Worm (Caenorhabditis elegans) whole organism, late embryonic: Measurements from ENCODE around the gene srd-42.

Experiments
- C08G9.2 ChIP-seq: sonication (generic microtip); optimal IDR thresholded peaks from 2 replicates; lab custom pipeline; 2016; ENCODE audit warnings: mild to moderate bottlenecking, missing genetic modification characterization, moderate library complexity, missing compliant biosample characterization
- T23F11.4 ChIP-seq: fragments of 200-800 bp; sonication (Bioruptor generic); optimal IDR thresholded peaks from 2 replicates; lab custom pipeline; 2018; ENCODE audit warnings: mild to moderate bottlenecking, missing genetic modification characterization, missing compliant biosample characterization
- ama-1 ChIP-seq: fragments of 150-350 bp; optimal IDR thresholded peaks from 2 replicates; lab custom pipeline; 2014
- ceh-18 ChIP-seq: sonication (generic microtip); optimal IDR thresholded peaks from 2 replicates; lab custom pipeline; 2016; ENCODE audit warnings: missing genetic modification characterization, missing compliant biosample characterization
- ceh-2 ChIP-seq: sonication (generic microtip); optimal IDR thresholded peaks from 2 replicates; lab custom pipeline; 2016; ENCODE audit warnings: missing genotype, missing genetic modification characterization, missing compliant biosample characterization
- ceh-30 ChIP-seq: fragments of 150-350 bp; optimal IDR thresholded peaks from 2 replicates; lab custom pipeline; 2014; ENCODE audit warnings: missing biosample characterization, missing genetic modification characterization
- ceh-31 ChIP-seq: sonication (generic microtip); optimal IDR thresholded peaks from 2 replicates; lab custom pipeline; 2016; ENCODE audit warnings: missing genetic modification characterization, missing compliant biosample characterization
- ceh-34 ChIP-seq: sonication (generic microtip); optimal IDR thresholded peaks from 2 replicates; lab custom pipeline; 2016; ENCODE audit warnings: mild to moderate bottlenecking, missing genetic modification characterization, missing compliant biosample characterization
- ceh-48 ChIP-seq: sonication (generic microtip); optimal IDR thresholded peaks from 2 replicates; lab custom pipeline; 2016; ENCODE audit warnings: missing genetic modification characterization, inconsistent platforms, missing compliant biosample characterization
- che-1 ChIP-seq: sonication (generic microtip); optimal IDR thresholded peaks from 2 replicates; lab custom pipeline; 2016; ENCODE audit warnings: mild to moderate bottlenecking, missing genetic modification characterization, missing compliant biosample characterization
- dmd-4 ChIP-seq: sonication (generic microtip); optimal IDR thresholded peaks from 2 replicates; lab custom pipeline; 2016; ENCODE audit warnings: borderline replicate concordance, missing genetic modification characterization, missing compliant biosample characterization
- elt-2 ChIP-seq: sonication (generic microtip); optimal IDR thresholded peaks from 2 replicates; lab custom pipeline; 2016; ENCODE audit warnings: missing genetic modification reagents, missing genetic modification characterization, missing compliant biosample characterization
- fkh-10 ChIP-seq: fragments of 150-350 bp; optimal IDR thresholded peaks from 2 replicates; lab custom pipeline; 2014; ENCODE audit warnings: missing biosample characterization, missing genetic modification reagents, missing genetic modification characterization
- hlh-15 ChIP-seq: sonication (generic microtip); optimal IDR thresholded peaks from 2 replicates; lab custom pipeline; 2016; ENCODE audit warnings: missing genetic modification characterization, missing compliant biosample characterization
- lim-6 ChIP-seq: sonication (generic microtip); optimal IDR thresholded peaks from 2 replicates; lab custom pipeline; 2016; ENCODE audit warnings: missing genetic modification characterization, missing compliant biosample characterization
- madf-2 ChIP-seq: sonication (generic microtip); optimal IDR thresholded peaks from 2 replicates; lab custom pipeline; 2017; ENCODE audit warnings: missing genetic modification characterization, missing compliant biosample characterization
- mec-3 ChIP-seq: sonication (generic microtip); optimal IDR thresholded peaks from 2 replicates; lab custom pipeline; 2016; ENCODE audit warnings: borderline replicate concordance, missing genetic modification characterization, missing compliant biosample characterization
- nfya-1 ChIP-seq: sonication (generic microtip); optimal IDR thresholded peaks from 2 replicates; lab custom pipeline; 2017; ENCODE audit warnings: missing genetic modification characterization, mild to moderate bottlenecking, missing compliant biosample characterization, antibody characterized with exemption, moderate library complexity
- nhr-11 ChIP-seq: fragments of 150-350 bp; optimal IDR thresholded peaks from 2 replicates; lab custom pipeline; 2014; ENCODE audit warnings: missing biosample characterization, missing genetic modification characterization
- nhr-232 ChIP-seq: sonication (generic microtip); optimal IDR thresholded peaks from 2 replicates; lab custom pipeline; 2016; ENCODE audit warnings: missing genetic modification characterization, missing compliant biosample characterization
- npax-4 ChIP-seq: sonication (generic microtip); optimal IDR thresholded peaks from 2 replicates; lab custom pipeline; 2016; ENCODE audit warnings: missing genetic modification characterization, missing compliant biosample characterization
- odd-2 ChIP-seq: sonication (generic microtip); optimal IDR thresholded peaks from 2 replicates; lab custom pipeline; 2017; ENCODE audit warnings: antibody characterized with exemption, mild to moderate bottlenecking, missing genetic modification characterization, missing compliant biosample characterization
- pag-3 ChIP-seq: sonication (generic microtip); optimal IDR thresholded peaks from 2 replicates; lab custom pipeline; 2016; ENCODE audit warnings: missing compliant biosample characterization, missing genetic modification characterization, borderline replicate concordance
- pha-2 ChIP-seq: sonication (generic microtip); optimal IDR thresholded peaks from 2 replicates; lab custom pipeline; 2017; ENCODE audit warnings: mild to moderate bottlenecking, missing genetic modification characterization, missing compliant biosample characterization
- pha-4 ChIP-seq: fragments of 150-350 bp; optimal IDR thresholded peaks from 2 replicates; lab custom pipeline; 2018; ENCODE audit warnings: missing biosample characterization, missing genetic modification reagents, missing genetic modification characterization
- pros-1 ChIP-seq: fragments of 150-350 bp; optimal IDR thresholded peaks from 2 replicates; lab custom pipeline; 2014; ENCODE audit warnings: missing biosample characterization, missing genetic modification reagents, missing genetic modification characterization
- ref-2 ChIP-seq: sonication (generic microtip); optimal IDR thresholded peaks from 2 replicates; lab custom pipeline; 2016; ENCODE audit warnings: missing genetic modification characterization, missing compliant biosample characterization
- rnt-1 ChIP-seq: sonication (generic microtip); optimal IDR thresholded peaks from 2 replicates; lab custom pipeline; 2016; ENCODE audit warnings: missing genetic modification characterization, missing compliant biosample characterization
- sdc-2 ChIP-seq: sonication (generic microtip); optimal IDR thresholded peaks from 2 replicates; lab custom pipeline; 2016; ENCODE audit warnings: missing genotype, missing genetic modification characterization, missing compliant biosample characterization
- syd-9 ChIP-seq: sonication (generic microtip); optimal IDR thresholded peaks from 2 replicates; lab custom pipeline; 2016; ENCODE audit warnings: mild to moderate bottlenecking, missing genetic modification characterization, moderate library complexity, missing compliant biosample characterization
- tbx-2 ChIP-seq: sonication (generic microtip); optimal IDR thresholded peaks from 2 replicates; lab custom pipeline; 2016; ENCODE audit warnings: missing genetic modification characterization, missing compliant biosample characterization
- unc-3 ChIP-seq, 2 experiments: fragments of 200-800 bp in 1 of 2; sonication (Bioruptor generic) in 1 of 2; sonication (generic microtip) in 1 of 2; conservative IDR thresholded peaks in 1 of 2; optimal IDR thresholded peaks in 1 of 2; 2 replicates each; pipeline versions ENCODE4 v1.3.6 to Lab custom; 2016 to 2022; ENCODE audit warnings: missing compliant biosample characterization in 2 of 2, missing genetic modification characterization in 2 of 2, missing genetic modification reagents in 1 of 2
- unc-86 ChIP-seq: sonication (generic microtip); optimal IDR thresholded peaks from 2 replicates; lab custom pipeline; 2016; ENCODE audit warnings: missing genetic modification characterization, missing compliant biosample characterization
- zip-5 ChIP-seq: sonication (generic microtip); optimal IDR thresholded peaks from 2 replicates; lab custom pipeline; 2016; ENCODE audit warnings: missing genetic modification characterization, missing compliant biosample characterization

srd-42 gene

DNA sequence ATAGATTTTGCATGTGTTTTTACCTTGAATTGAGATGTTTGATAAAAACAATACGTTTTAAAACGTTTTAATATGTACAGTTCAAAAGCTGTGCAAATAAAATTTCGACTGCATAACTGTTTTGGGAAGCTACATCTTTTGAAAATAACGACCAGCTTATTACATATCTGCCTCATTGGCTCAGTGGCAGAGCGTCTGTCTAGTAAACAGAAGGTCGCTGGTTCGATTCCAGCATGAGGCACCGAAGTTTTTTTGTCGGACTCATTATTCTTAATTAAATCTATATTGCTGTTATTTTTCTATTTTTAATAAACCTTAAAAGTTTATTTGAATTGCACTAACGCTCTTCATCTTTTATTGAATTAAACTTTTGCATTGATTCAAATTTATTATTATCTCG, 10.2 kb downstream of the srd-42 start:
- TF ChIP-seq fkh-10 (no peak), ceh-18 (tag; lab: Kevin White, UChicago) (no peak), nhr-11 (no peak), ceh-31 (tag; lab: Kevin White, UChicago) (no peak), tbx-2 (tag; lab: Kevin White, UChicago) (no peak), madf-2 (tag; lab: Kevin White, UChicago) (no peak), che-1 (no peak), nfya-1 (tag; lab: Kevin White, UChicago) (no peak), pag-3 (tag; lab: Kevin White, UChicago) (no peak), pha-2 (tag; lab: Kevin White, UChicago) (no peak)

DNA sequence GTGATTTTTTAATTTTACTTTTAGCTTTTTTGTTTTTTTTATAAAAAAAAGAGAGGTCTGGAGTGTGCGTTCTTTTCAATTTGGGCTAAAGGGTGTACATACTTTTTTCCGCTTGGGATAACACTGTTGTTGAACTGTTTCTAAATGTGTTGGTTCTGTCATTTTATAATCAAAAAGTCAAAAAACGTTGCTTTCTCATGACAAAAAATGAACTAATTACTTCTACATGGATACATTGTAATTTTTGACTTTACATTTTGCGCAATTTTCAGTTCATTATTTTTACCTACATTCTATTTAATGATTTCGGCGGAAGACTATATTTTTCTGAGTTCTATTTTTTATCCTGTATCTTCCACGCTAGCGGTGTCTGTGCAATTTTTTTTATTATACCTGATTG, 11.8 kb downstream of the srd-42 start, which contains the start of gene srd-38:
Gene srd-38 (plus strand): TSS at position 301 of the 400 bp plus-strand sequence.
- TF ChIP-seq madf-2 (tag; lab: Kevin White, UChicago): no peak
- no peak for TF ChIP-seq ama-1
- no peak for TF ChIP-seq mec-3 (tag; lab: Kevin White, UChicago)
- no peak for TF ChIP-seq rnt-1 (tag; lab: Kevin White, UChicago)
- no peak for TF ChIP-seq npax-4
- TF ChIP-seq T23F11.4 (GFP tag; lab: Kevin White, UChicago): no peak
- TF ChIP-seq sdc-2 (tag; lab: Kevin White, UChicago): no peak
- no peak for TF ChIP-seq pha-2 (tag; lab: Kevin White, UChicago)
- no peak for TF ChIP-seq odd-2 (tag; lab: Kevin White, UChicago)
- TF ChIP-seq, all 69 proteins: peak for 0

DNA sequence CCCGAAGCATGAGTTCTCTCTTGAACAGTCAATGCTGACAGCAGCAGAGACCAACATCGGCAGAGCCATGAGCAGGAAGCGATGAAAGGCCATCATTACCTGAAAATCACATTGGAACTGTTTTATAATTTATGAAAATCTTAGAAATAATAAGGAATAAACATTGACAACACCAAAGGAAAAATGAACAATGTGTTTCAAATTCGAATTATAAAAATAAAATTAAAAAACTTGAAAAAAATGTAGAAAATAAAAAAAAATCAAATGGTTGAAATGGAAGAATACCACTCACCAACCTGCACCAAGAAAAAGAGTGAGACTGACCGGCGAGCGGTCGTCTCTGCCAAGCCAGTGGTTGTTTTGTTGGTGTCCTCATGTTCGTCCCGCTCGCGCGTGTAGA, 12.7 kb downstream of the srd-42 start, which contains the start of gene R04D3.3:
Gene R04D3.3 (minus strand): TSS at position 101 of the 400 bp plus-strand sequence.
- TF ChIP-seq hlh-15: no peak
- no peak for TF ChIP-seq mec-3 (tag; lab: Kevin White, UChicago)
- TF ChIP-seq lim-6 (tag; lab: Kevin White, UChicago): no peak
- TF ChIP-seq unc-86 (tag; lab: Kevin White, UChicago): no peak
- TF ChIP-seq, all 69 proteins: peak for 0

DNA sequence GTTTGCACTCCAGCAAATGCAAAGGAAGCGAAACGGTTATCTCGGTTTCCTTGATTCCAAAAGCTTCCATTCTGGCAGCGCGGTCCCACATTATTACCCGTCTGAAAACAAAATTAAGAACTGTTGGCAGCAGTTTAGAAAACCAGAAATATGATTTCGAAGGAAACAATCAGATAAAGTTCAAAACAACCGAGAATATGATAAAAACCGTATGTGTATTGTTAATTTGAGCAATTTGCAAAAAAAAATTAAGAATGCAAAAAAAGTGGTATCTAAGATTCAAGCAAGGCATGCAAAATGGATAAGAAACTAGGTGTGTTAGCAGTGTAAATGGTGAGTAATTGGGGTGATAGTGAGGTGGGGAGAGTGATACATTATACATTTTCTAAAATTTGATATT, 14.5 kb downstream of the srd-42 start, which contains the start of gene R04D3.4:
Gene R04D3.4 (minus strand): TSS at position 101 of the 400 bp plus-strand sequence.
- TF ChIP-seq zip-5 (tag; lab: Kevin White, UChicago) (no peak), unc-3 (GFP tag; conservative IDR thresholded peaks at IDR 0.05; lab: Robert Waterston, UW) (no peak), unc-3 (tag; optimal IDR thresholded peaks at IDR 0.05; lab: Kevin White, UChicago) (no peak), ceh-48 (no peak), pha-4 (tag; lab: Kevin White, UChicago) (no peak), syd-9 (tag; lab: Kevin White, UChicago) (no peak), ceh-18 (tag; lab: Kevin White, UChicago) (no peak), pros-1 (tag; lab: Kevin White, UChicago) (no peak), npax-4 (no peak), ref-2 (tag; lab: Kevin White, UChicago) (no peak), ceh-30 (no peak), nhr-232 (tag; lab: Kevin White, UChicago) (no peak), ceh-2 (no peak)
- TF ChIP-seq, all 69 proteins: peak for 0

DNA sequence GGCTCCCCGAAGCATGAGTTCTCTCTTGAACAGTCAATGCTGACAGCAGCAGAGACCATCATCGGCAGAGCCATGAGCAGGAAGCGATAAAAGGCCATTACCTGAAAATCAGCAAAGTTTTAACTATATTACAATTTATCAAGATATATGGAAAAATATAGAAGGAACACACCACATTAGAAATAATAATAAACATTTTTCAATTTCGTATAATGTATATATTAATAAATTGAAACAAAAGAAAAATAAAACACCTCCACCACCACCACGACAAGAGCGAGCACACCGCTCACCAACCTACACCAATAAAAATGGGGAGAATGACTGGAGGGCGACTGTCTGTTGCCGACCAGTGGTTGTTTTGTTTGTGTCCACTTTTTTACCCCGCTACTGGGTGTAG, 16.7 kb downstream of the srd-42 start, which contains the start of gene R04D3.2:
Gene R04D3.2 (minus strand): TSS at position 101 of the 400 bp plus-strand sequence.
- no peak for TF ChIP-seq madf-2 (tag; lab: Kevin White, UChicago)
- TF ChIP-seq ceh-34 (tag; lab: Kevin White, UChicago): no peak
- no peak for TF ChIP-seq C08G9.2 (tag; lab: Kevin White, UChicago)
- no peak for TF ChIP-seq dmd-4
- no peak for TF ChIP-seq rnt-1 (tag; lab: Kevin White, UChicago)
- no peak for TF ChIP-seq tbx-2 (tag; lab: Kevin White, UChicago)
- no peak for TF ChIP-seq elt-2 (tag; lab: Kevin White, UChicago)
- TF ChIP-seq, all 69 proteins: peak for 0
